Worm (Caenorhabditis elegans): ENCODE data around the gene F10G2.7.
"Not testable (repeated sequence)": the region's sequence is repeated elsewhere in the genome, so short reads cannot be mapped to it uniquely, and the experiment has no call there.

The F10G2.7 gene

DNA sequence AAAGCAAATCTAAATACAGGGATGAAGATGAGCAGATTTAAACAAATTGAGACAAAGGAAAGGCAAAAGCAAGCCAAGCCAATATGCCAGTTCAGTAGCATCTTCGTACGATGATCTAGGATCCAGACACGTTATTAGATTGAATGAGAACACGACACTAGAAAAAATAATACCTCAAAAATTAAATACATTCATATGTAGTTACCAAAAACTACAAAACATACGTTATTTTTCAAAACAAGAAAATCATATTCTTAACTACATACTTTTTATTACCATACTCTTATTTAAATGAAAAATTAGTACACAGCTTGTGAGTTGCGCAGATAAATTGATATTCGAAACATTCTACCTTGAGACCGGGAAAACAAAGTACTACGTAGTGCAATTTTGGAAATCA lies 23.9 kb downstream of the F10G2.7 start, which contains the start of gene srx-6:
srx-6 (minus strand) TSS at position 101 of the 400 bp plus-strand sequence.
- TF ChIP-seq C17E4.6 (GFP tag; IDR thresholded peaks at IDR 0.05) (no peak), lsy-27 (tag; optimal IDR thresholded peaks at IDR 0.05; ENCODE audit: borderline replicate concordance, insufficient read depth) (no peak), F37B4.10 (GFP tag; IDR thresholded peaks at IDR 0.05) (no peak), let-607 (tag; optimal IDR thresholded peaks at IDR 0.05) (no peak), him-1 (tag; optimal IDR thresholded peaks at IDR 0.05) (no peak), B0261.1 (tag; optimal IDR thresholded peaks at IDR 0.05) (no peak), die-1 (tag; optimal IDR thresholded peaks at IDR 0.05) (no peak), dox-1 (GFP tag; IDR thresholded peaks at IDR 0.05) (no peak), somi-1 (GFP tag; optimal IDR thresholded peaks at IDR 0.05) (no peak), ztf-26 (tag; optimal IDR thresholded peaks at IDR 0.05) (no peak)

- TF ChIP-seq F37B4.10 (GFP tag; IDR thresholded peaks at IDR 0.05) (no peak), egl-18 (GFP tag; IDR thresholded peaks at IDR 0.05) (no peak), cebp-1 (GFP tag; IDR thresholded peaks at IDR 0.05) (no peak), cebp-1 (tag; optimal IDR thresholded peaks at IDR 0.05) (no peak), bed-2 (GFP tag; IDR thresholded peaks at IDR 0.05) (no peak), Y53F4B.3 (GFP tag; IDR thresholded peaks at IDR 0.05) (no peak), zfh-2 (GFP tag; conservative IDR thresholded peaks at IDR 0.05) (no peak), egl-44 (GFP tag; IDR thresholded peaks at IDR 0.05) (no peak), Y79H2A.3 (GFP tag; conservative IDR thresholded peaks at IDR 0.05) (no peak), mxl-1 (tag; optimal IDR thresholded peaks at IDR 0.05) (no peak), mes-4 (tag; optimal IDR thresholded peaks at IDR 0.05) (no peak), lin-35 (GFP tag; optimal IDR thresholded peaks at IDR 0.05) (no peak), attf-6 (GFP tag; IDR thresholded peaks at IDR 0.05) (no peak), F39B2.1 (GFP tag; IDR thresholded peaks at IDR 0.05) (no peak)
Measured at ce11 chrV:7307089-7307488, 30.0 kb downstream of the F10G2.7 start, which contains the start of gene F07G11.1. Gene F07G11.1 (plus strand): TSS chrV:7307389.

- not testable (repeated sequence) for TF ChIP-seq ZK185.1 (tag; optimal IDR thresholded peaks at IDR 0.05; ENCODE audit: poor library complexity, severe bottlenecking); ztf-3 (GFP tag; optimal IDR thresholded peaks at IDR 0.05); F57C9.4 (tag; optimal IDR thresholded peaks at IDR 0.05)
Measured at ce11 chrV:7304506-7304905, 32.6 kb downstream of the F10G2.7 start, which contains the start of gene F07G11.2. Gene F07G11.2 (plus strand): TSS chrV:7304806.

DNA sequence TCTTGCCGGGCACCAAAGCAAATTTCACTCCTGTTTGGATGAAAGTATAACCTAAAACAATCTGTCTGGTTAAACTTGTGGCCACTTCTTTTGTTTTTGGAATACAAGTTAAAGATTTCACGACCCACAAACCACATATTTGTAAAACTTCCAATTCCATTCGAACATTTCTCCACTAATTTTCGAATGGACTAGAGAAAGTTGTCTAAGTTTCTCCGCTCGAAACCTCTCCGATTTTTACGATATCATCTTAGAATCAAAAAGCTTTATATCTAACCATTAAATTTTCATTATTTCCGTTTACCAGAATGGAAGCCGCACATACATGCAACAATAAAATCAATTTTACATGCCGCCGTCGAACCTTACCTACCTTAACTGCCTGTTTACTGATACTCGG lies 38.7 kb downstream of the F10G2.7 start, which contains the start of gene F07G11.3:
F07G11.3 (plus strand) TSS at position 301 of the 400 bp plus-strand sequence.
- TF ChIP-seq dpff-1 (tag; optimal IDR thresholded peaks at IDR 0.05) (no peak), rcor-1 (GFP tag; IDR thresholded peaks at IDR 0.05) (no peak), lin-54 (GFP tag; optimal IDR thresholded peaks at IDR 0.05) (no peak), tbx-9 (tag; optimal IDR thresholded peaks at IDR 0.05; ENCODE audit: borderline replicate concordance) (no peak)

- no peak for TF ChIP-seq lin-26 (GFP tag; IDR thresholded peaks at IDR 0.05)
- TF ChIP-seq K12H6.12 (tag; optimal IDR thresholded peaks at IDR 0.05), result no peak
- no peak for TF ChIP-seq gei-17 (GFP tag; optimal IDR thresholded peaks at IDR 0.05)
- no peak for TF ChIP-seq ztf-26 (tag; optimal IDR thresholded peaks at IDR 0.05)
- TF ChIP-seq nhr-179 (tag; optimal IDR thresholded peaks at IDR 0.05), result no peak
- no peak for TF ChIP-seq cebp-1 (GFP tag; IDR thresholded peaks at IDR 0.05)
- no peak for TF ChIP-seq cebp-1 (tag; optimal IDR thresholded peaks at IDR 0.05)
- no peak for TF ChIP-seq let-607 (tag; optimal IDR thresholded peaks at IDR 0.05)
- no peak for TF ChIP-seq die-1 (tag; optimal IDR thresholded peaks at IDR 0.05)
- TF ChIP-seq egl-18 (GFP tag; IDR thresholded peaks at IDR 0.05), result no peak
- no peak for TF ChIP-seq ceh-27 (GFP tag; optimal IDR thresholded peaks at IDR 0.05)
- TF ChIP-seq Y67H2A.10 (GFP tag; conservative IDR thresholded peaks at IDR 0.05), result no peak
Measured at ce11 chrV:7297263-7297662, 39.9 kb downstream of the F10G2.7 start, which contains the start of gene srj-32. Gene srj-32 (minus strand): TSS chrV:7297363.

Measured in whole organism, young adult.